Fruit fly (Drosophila melanogaster): Measurements from ENCODE around the gene wake.
A peak's percentile ranks its signal among the peaks of the same experiment; 100 is the strongest.

Gene wake

dm6 chr3R:22598759-22599158, 40.8 kb upstream of the wake start:
- TF ChIP-seq hb (GFP tag; IDR thresholded peaks at IDR 0.05; ENCODE audit: partially characterized antibody) (0 out of 3 replicates have a peak, but pooled peaks have one; percentile 43), tap (tag; optimal IDR thresholded peaks at IDR 0.05) (no peak), CG4854 (GFP tag; optimal IDR thresholded peaks at IDR 0.05) (no peak), sr (GFP tag; IDR thresholded peaks at IDR 0.05) (peak; percentile 93), CG10543 (GFP tag; optimal IDR thresholded peaks at IDR 0.05) (peak; percentile 62), crol (GFP tag; IDR thresholded peaks at IDR 0.05) (0 out of 2 replicates have a peak, but pooled peaks have one; percentile 39), chinmo (GFP tag; IDR thresholded peaks at IDR 0.05; ENCODE audit: partially characterized antibody) (0 out of 4 replicates have a peak, but pooled peaks have one; percentile 31), Ets65A (GFP tag) (peak; percentile 7), ftz-f1 (GFP tag; optimal IDR thresholded peaks at IDR 0.05) (peak; percentile 61), Med (GFP tag) (peak; percentile 1)

DNA sequence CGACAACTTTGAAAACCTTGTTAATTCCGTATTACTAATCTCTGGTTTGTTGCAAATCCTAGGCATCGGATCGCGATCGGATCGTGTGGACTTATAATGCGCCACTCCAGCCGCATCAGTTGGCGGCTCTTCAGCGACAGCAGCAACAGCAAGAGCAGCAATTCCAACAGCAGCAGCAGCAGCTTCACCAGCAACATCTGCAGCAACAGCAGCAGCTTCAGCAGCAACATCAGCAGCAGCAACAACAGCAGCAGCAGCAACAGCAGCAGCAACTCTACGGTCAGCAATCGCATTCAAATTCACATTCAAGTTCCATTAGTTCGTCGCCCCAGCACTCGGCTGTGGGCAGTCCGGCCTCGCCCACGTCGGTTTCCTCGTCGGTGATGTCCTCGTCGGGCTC, 36.8 kb upstream of the wake start:
- TF ChIP-seq Dfd (GFP tag; optimal IDR thresholded peaks at IDR 0.05) (peak in 1 of 2 experiments; percentile 23), Oaz (GFP tag; IDR thresholded peaks at IDR 0.05) (no peak)

DNA sequence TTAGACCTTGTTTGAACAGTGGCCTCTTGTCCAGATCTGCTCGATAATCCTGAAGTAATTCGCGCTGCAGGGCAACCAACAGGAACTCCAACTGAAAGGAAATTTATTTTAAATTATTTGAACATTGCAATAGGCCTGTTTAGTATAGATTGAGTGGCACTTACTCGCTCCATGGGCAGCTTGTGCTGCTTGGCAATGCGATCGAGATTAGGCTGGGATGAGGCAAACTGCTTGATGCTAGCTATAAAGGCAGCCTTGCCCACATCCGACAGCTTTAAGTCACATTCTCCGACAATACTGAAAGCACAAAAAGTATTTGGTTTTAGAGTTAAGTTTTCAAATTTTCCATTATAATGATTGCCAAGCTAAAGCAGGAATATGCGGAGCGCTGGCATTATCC, 30.4 kb upstream of the wake start, which contains the start of gene CG13843:
Gene CG13843, plus strand, starts transcription at position 301 of the 400 bp plus-strand sequence.
- TF ChIP-seq zen2 (GFP tag; IDR thresholded peaks at IDR 0.05; ENCODE audit: partially characterized antibody) (no peak), CG7963 (GFP tag; IDR thresholded peaks at IDR 0.05; ENCODE audit: partially characterized antibody) (no peak), gsb (GFP tag; IDR thresholded peaks at IDR 0.05) (no peak), CG14050 (GFP tag; IDR thresholded peaks at IDR 0.05) (no peak), CG17186 (GFP tag; optimal IDR thresholded peaks at IDR 0.05) (no peak), pnt (GFP tag; optimal IDR thresholded peaks at IDR 0.05) (no peak), CG11247 (GFP tag; IDR thresholded peaks at IDR 0.05) (no peak), mirr (GFP tag; optimal IDR thresholded peaks at IDR 0.05) (no peak)

DNA sequence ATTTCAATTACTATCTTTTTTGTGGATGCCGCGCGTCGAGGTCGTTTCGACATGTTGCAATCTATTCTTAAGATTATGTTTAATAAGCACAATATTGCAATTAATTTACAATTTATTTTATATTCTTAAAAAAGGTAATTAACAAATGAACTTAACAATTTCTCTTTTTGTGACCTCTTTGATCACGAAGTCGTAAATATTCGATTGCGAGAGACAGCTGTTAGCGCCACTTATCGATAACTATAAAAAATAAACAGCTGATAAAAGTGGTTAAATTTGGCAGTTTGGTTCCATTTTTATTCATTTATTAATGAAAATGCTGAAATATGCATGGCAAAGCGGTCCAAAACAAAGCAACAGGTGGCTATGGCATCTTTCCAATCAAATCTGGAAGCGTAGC, 26.2 kb upstream of the wake start, which contains the start of the genes CG31156 and mRRF2:
Gene CG31156, minus strand, starts transcription at position 209 of the 400 bp plus-strand sequence.
Gene mRRF2, plus strand, starts transcription at position 239 of the 400 bp plus-strand sequence.
- TF ChIP-seq CG6654 (GFP tag; optimal IDR thresholded peaks at IDR 0.05): no peak
- peak; percentile 36; the same call in 1 of the 2 replicates for TF ChIP-seq Scr (GFP tag; IDR thresholded peaks at IDR 0.05; ENCODE audit: partially characterized antibody)
- no peak for TF ChIP-seq CG2199 (GFP tag; IDR thresholded peaks at IDR 0.05)
- peak; percentile 22 for TF ChIP-seq YL-1 (GFP tag; optimal IDR thresholded peaks at IDR 0.05)
- no peak for TF ChIP-seq CG8944 (GFP tag; optimal IDR thresholded peaks at IDR 0.05)
- TF ChIP-seq Dp (GFP tag; optimal IDR thresholded peaks at IDR 0.05): peak; percentile 52
- TF ChIP-seq tll (GFP tag; optimal IDR thresholded peaks at IDR 0.05): peak in 1 of 2 experiments; percentile 40
- TF ChIP-seq Dref (GFP tag; IDR thresholded peaks at IDR 0.05): peak; percentile 56
- TF ChIP-seq Nf-YA (GFP tag; IDR thresholded peaks at IDR 0.05): no peak
- no peak for TF ChIP-seq CG16863 (GFP tag; optimal IDR thresholded peaks at IDR 0.05)
- no peak for TF ChIP-seq so (GFP tag; IDR thresholded peaks at IDR 0.05)
- no peak for TF ChIP-seq CG4282 (GFP tag; optimal IDR thresholded peaks at IDR 0.05)
- TF ChIP-seq D (optimal IDR thresholded peaks at IDR 0.05): no peak
- TF ChIP-seq D (GFP tag; optimal IDR thresholded peaks at IDR 0.05): no peak
- TF ChIP-seq shn (GFP tag; optimal IDR thresholded peaks at IDR 0.05): no peak
- no peak for TF ChIP-seq en (GFP tag; optimal IDR thresholded peaks at IDR 0.05)
- no peak for TF ChIP-seq CG13296 (GFP tag; optimal IDR thresholded peaks at IDR 0.05)
- peak; percentile 44; the same call in 2 of the 3 replicates for TF ChIP-seq CG34224 (GFP tag; IDR thresholded peaks at IDR 0.05; ENCODE audit: partially characterized antibody)
- no peak for TF ChIP-seq CG11456 (GFP tag; IDR thresholded peaks at IDR 0.05)
- TF ChIP-seq CG13287 (GFP tag; IDR thresholded peaks at IDR 0.05; ENCODE audit: partially characterized antibody): peak; percentile 67
- TF ChIP-seq CG6813 (GFP tag; optimal IDR thresholded peaks at IDR 0.05): no peak
- TF ChIP-seq sna (GFP tag; IDR thresholded peaks at IDR 0.05; ENCODE audit: partially characterized antibody): 0 out of 2 replicates have a peak, but pooled peaks have one; percentile 44
- TF ChIP-seq pzg (GFP tag; optimal IDR thresholded peaks at IDR 0.05): peak; percentile 5
- peak; percentile 20 for TF ChIP-seq BEAF-32 (GFP tag; optimal IDR thresholded peaks at IDR 0.05)
- no peak for TF ChIP-seq CG2202 (tag; optimal IDR thresholded peaks at IDR 0.05)
- TF ChIP-seq CG2116 (GFP tag; optimal IDR thresholded peaks at IDR 0.05): peak; percentile 18
- no peak for TF ChIP-seq fu2 (GFP tag; optimal IDR thresholded peaks at IDR 0.05)
